Fruit fly (Drosophila melanogaster): ENCODE data around the gene Hmu.

The Hmu gene

DNA sequence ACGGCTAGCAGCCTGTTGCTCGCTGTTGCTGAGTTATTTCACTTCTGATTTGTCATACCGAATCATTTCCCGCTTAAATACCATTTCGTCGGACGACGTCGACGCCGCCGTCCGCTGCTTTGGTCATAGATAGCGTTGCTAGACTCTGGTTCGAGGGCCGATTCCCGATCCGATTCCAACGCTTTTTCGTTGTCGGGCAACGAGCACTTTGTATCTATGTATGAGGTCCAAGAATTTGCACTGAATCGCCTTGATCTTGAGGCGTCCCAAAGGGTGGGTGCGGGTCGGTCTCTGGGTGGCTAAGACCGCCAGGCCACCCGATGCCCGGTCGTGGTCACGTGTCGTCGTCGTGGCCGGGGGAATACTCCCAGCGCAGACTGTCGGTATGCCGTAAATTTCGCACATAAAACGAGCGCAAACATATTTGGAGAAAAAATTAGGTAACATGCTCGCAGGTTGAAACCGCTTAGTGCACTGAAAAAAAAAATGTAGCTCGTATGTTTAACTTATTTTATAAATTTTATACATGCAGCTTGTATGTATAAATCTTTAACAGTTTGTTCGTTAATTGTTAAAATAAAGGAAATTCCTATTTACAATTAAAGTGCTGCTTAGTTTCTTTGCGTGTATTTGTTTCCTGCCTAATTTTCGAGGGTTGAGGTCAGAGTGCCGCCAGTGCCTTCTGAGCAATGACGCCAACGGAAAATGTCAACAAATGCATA, 3.8 kb downstream of the Hmu start, which contains the start of gene CG3348 (continued):
- peak; percentile 84 for TF ChIP-seq CG13894 (tag; optimal IDR thresholded peaks at IDR 0.05)
- peak; percentile 42 for TF ChIP-seq her (GFP tag; optimal IDR thresholded peaks at IDR 0.05)
- TF ChIP-seq CG12071 (GFP tag; optimal IDR thresholded peaks at IDR 0.05): peak; percentile 62
- TF ChIP-seq trem (tag; optimal IDR thresholded peaks at IDR 0.05): peak; percentile 22
- peak; percentile 73 for TF ChIP-seq nmo (GFP tag; optimal IDR thresholded peaks at IDR 0.05)
- TF ChIP-seq jing (GFP tag; optimal IDR thresholded peaks at IDR 0.05): no peak
- no peak for TF ChIP-seq pan (optimal IDR thresholded peaks at IDR 0.05)
- TF ChIP-seq pan (GFP tag; optimal IDR thresholded peaks at IDR 0.05 in 1 of 2, IDR thresholded peaks at IDR 0.05 in 1 of 2): peak in 1 of 2 experiments; percentile 74
- no peak for TF ChIP-seq Neu2 (GFP tag; optimal IDR thresholded peaks at IDR 0.05; ENCODE audit: borderline replicate concordance)
- TF ChIP-seq CG4730 (GFP tag; IDR thresholded peaks at IDR 0.05): no peak
- peak; percentile 72 for TF ChIP-seq Dek (tag; optimal IDR thresholded peaks at IDR 0.05)
- no peak for TF ChIP-seq ash1 (GFP tag; optimal IDR thresholded peaks at IDR 0.05)
- peak; percentile 58 for TF ChIP-seq Xbp1 (GFP tag; optimal IDR thresholded peaks at IDR 0.05)
- TF ChIP-seq CG17829 (tag; optimal IDR thresholded peaks at IDR 0.05): peak; percentile 43
- TF ChIP-seq tna (GFP tag; IDR thresholded peaks at IDR 0.05; ENCODE audit: partially characterized antibody): no peak
- TF ChIP-seq inv (GFP tag; IDR thresholded peaks at IDR 0.05; ENCODE audit: partially characterized antibody): no peak
- peak; percentile 41 for TF ChIP-seq ewg (GFP tag; optimal IDR thresholded peaks at IDR 0.05)
- TF ChIP-seq Poxn (GFP tag; IDR thresholded peaks at IDR 0.05): peak; percentile 65
- TF ChIP-seq GATAe (GFP tag; conservative IDR thresholded peaks at IDR 0.05): peak; percentile 31
- TF ChIP-seq Dbx (GFP tag; IDR thresholded peaks at IDR 0.05): peak; percentile 89
- TF ChIP-seq CG8388 (GFP tag; optimal IDR thresholded peaks at IDR 0.05): peak; percentile 67
- peak; percentile 44 for TF ChIP-seq CG9609 (GFP tag; optimal IDR thresholded peaks at IDR 0.05)
- TF ChIP-seq gfzf (GFP tag; optimal IDR thresholded peaks at IDR 0.05): no peak
- peak; percentile 86 for TF ChIP-seq cwo (GFP tag; optimal IDR thresholded peaks at IDR 0.05)
- peak; percentile 42; the same call in 1 of the 2 replicates for TF ChIP-seq Nf-YA (GFP tag; IDR thresholded peaks at IDR 0.05)
- peak; percentile 71 for TF ChIP-seq CG10366 (GFP tag; IDR thresholded peaks at IDR 0.05)
- no peak for TF ChIP-seq YL-1 (GFP tag; optimal IDR thresholded peaks at IDR 0.05)
- TF ChIP-seq Hr3 (GFP tag; optimal IDR thresholded peaks at IDR 0.05): peak; percentile 58
- no peak for TF ChIP-seq tll (GFP tag; optimal IDR thresholded peaks at IDR 0.05)
- peak; percentile 63 for TF ChIP-seq CHES-1-like (GFP tag; optimal IDR thresholded peaks at IDR 0.05)
- peak; percentile 76 for TF ChIP-seq pho (GFP tag; optimal IDR thresholded peaks at IDR 0.05)
- peak; percentile 40 for TF ChIP-seq CG18262 (tag; optimal IDR thresholded peaks at IDR 0.05)
- TF ChIP-seq gsb-n (tag; optimal IDR thresholded peaks at IDR 0.05): peak; percentile 15
- 0 out of 3 replicates have a peak, but pooled peaks have one; percentile 14 for TF ChIP-seq CG14050 (GFP tag; IDR thresholded peaks at IDR 0.05)
- TF ChIP-seq cg (GFP tag; optimal IDR thresholded peaks at IDR 0.05): no peak
- TF ChIP-seq Ets65A (GFP tag): peak; percentile 63
- TF ChIP-seq CG17359 (tag; optimal IDR thresholded peaks at IDR 0.05): peak; percentile 78
- TF ChIP-seq CG18011 (GFP tag; optimal IDR thresholded peaks at IDR 0.05): peak; percentile 20
- peak; percentile 82 for TF ChIP-seq Dip3 (GFP tag; optimal IDR thresholded peaks at IDR 0.05)
- peak; percentile 27; the same call in 1 of the 2 replicates for TF ChIP-seq CG6272 (GFP tag; IDR thresholded peaks at IDR 0.05)
- TF ChIP-seq CG2129 (GFP tag; IDR thresholded peaks at IDR 0.05; ENCODE audit: partially characterized antibody): no peak
- no peak for TF ChIP-seq dan (GFP tag; IDR thresholded peaks at IDR 0.05)
- TF ChIP-seq CG3838 (GFP tag; optimal IDR thresholded peaks at IDR 0.05): no peak
- 0 out of 2 replicates have a peak, but pooled peaks have one; percentile 48 for TF ChIP-seq CG16779 (GFP tag; IDR thresholded peaks at IDR 0.05)
- TF ChIP-seq HLH4C (GFP tag; IDR thresholded peaks at IDR 0.05; ENCODE audit: partially characterized antibody): no peak
- TF ChIP-seq wdn (GFP tag; IDR thresholded peaks at IDR 0.05): peak; percentile 71
- TF ChIP-seq Dp (GFP tag; optimal IDR thresholded peaks at IDR 0.05): no peak
- TF ChIP-seq CG31388 (GFP tag; optimal IDR thresholded peaks at IDR 0.05): no peak
- TF ChIP-seq CG11696 (GFP tag; IDR thresholded peaks at IDR 0.05): peak; percentile 31; the same call in 1 of the 2 replicates

All from whole organism, embryonic.